Fruit fly (Drosophila melanogaster) Kc167 (cell line): ENCODE data around the gene CG5001.
A peak's percentile ranks its signal among the peaks of the same experiment; 100 is the strongest.

Source experiments
- Myc ChIP-seq: fragments of >200 bp; optimal IDR thresholded peaks from 2 replicates; lab custom pipeline; 2017; ENCODE audit warnings: missing external identifiers
- Sin3A ChIP-seq: fragments of >200 bp; optimal IDR thresholded peaks from 2 replicates; lab custom pipeline; 2018; ENCODE audit warnings: missing external identifiers
- h ChIP-seq: fragments of >200 bp; optimal IDR thresholded peaks from 3 replicates; lab custom pipeline; 2018; ENCODE audit warnings: missing external identifiers
- insv ChIP-seq: fragments of >200 bp; optimal IDR thresholded peaks from 3 replicates; lab custom pipeline; 2018; ENCODE audit warnings: missing external identifiers
- psq ChIP-seq: fragments of >200 bp; optimal IDR thresholded peaks from 2 replicates; lab custom pipeline; 2017; ENCODE audit warnings: missing external identifiers
- ttk ChIP-seq: sonication (Bioruptor generic); optimal IDR thresholded peaks from 2 replicates; lab custom pipeline; 2017; ENCODE audit warnings: missing external identifiers

CG5001 gene

dm6 chr2L:1185642-1186497 lies at the start of gene CG5001:
CG5001 (plus strand) TSS chr2L:1185757.
- TF ChIP-seq ttk (no peak), h (lab: Kevin White, UChicago) (no peak), Sin3A (lab: Kevin White, UChicago) (no peak), Myc (lab: Kevin White, UChicago) (no peak), psq (no peak), insv (no peak)

dm6 chr2L:1136993-1137392 lies 48.6 kb upstream of the CG5001 start:
- TF ChIP-seq psq (no peak), Myc (lab: Kevin White, UChicago) (no peak), insv (no peak), Sin3A (lab: Kevin White, UChicago) (no peak), h (lab: Kevin White, UChicago) (no peak), ttk (no peak)

DNA sequence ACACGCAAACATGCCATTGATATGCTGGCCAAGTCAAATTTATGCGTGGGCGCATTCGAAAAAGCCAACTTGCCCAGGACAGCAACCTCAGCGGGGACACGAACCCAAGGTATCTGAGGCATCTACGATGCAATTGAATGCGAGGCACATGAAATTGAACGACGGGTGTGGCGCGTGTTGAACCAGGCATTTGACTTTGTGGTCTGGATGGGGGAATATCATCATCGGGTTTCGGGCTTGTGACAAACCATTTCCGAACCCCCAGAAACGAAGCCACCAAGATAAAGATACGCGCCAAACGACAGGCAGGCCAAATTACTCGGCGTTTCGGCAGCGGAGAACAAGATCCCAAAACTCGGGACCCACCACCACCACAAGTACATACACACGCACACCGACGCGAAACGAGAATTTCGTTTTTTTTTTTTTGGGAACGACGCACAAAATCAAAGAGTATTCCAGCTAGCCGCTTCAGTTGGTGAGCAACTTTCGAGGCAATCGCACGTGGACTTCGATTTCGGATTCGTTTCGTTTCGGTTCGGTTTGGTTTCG lies 42.8 kb upstream of the CG5001 start, which contains the start of gene MFS3:
Gene MFS3, plus strand, starts transcription at position 472 of the 552 bp plus-strand sequence.
- TF ChIP-seq h (lab: Kevin White, UChicago) (no peak), insv (no peak), Myc (lab: Kevin White, UChicago) (no peak), psq (no peak)

DNA sequence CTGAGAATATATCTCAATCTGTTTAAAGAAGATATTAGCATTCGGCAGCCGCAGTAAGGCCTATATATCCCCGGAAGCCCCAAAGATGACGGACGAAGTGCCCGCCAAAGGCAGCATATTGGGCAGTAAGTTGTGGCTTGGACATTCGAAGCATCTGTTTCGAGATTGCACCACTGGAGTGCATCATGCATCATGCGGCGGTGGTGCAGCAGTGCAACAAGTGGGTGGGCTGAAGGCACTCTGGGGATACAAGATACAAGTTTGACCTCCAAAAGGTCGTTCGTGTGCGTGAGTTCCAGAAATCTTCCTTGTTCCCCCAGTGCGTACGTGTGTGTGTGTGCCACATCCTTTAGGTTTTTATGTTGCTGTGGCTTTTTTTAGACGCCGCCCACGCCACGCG lies 42.3 kb upstream of the CG5001 start:
- TF ChIP-seq insv (no peak), h (lab: Kevin White, UChicago) (no peak), Sin3A (lab: Kevin White, UChicago) (no peak), ttk (no peak), psq (no peak), Myc (lab: Kevin White, UChicago) (no peak)

- TF ChIP-seq h (lab: Kevin White, UChicago) (no peak), Myc (lab: Kevin White, UChicago) (no peak)
These were observed 40.9 kb upstream of the CG5001 start for dm6 chr2L:1144371-1145360.

dm6 chr2L:1147656-1148055 lies 37.9 kb upstream of the CG5001 start:
- TF ChIP-seq ttk (no peak), insv (no peak), Sin3A (lab: Kevin White, UChicago) (no peak), Myc (lab: Kevin White, UChicago) (no peak), psq (no peak), h (lab: Kevin White, UChicago) (no peak)

DNA sequence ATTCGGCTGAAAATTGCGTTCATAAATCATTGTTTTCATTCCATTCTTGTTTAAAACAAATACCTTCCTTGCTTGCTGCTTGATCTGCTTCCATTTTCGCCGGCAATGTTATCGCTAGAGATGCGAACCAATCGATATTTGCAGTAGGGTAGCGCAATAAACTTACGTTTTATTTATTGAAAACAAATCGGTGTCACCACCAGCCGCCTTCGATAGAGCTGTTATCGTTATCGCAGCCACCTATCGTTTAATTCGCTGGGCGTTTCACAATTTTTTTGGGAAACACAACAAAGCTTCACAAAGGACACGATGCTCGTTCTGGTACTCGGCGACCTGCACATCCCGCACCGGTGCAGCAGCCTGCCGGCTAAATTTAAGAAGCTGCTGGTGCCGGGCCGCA lies 35.0 kb upstream of the CG5001 start, which contains the start of the genes Tfb4 and Vps29:
Gene Tfb4, minus strand, starts transcription at position 124 of the 400 bp plus-strand sequence.
Gene Vps29, plus strand, starts transcription at position 213 of the 400 bp plus-strand sequence.
- no peak for TF ChIP-seq ttk
- no peak for TF ChIP-seq h (lab: Kevin White, UChicago)
- TF ChIP-seq Sin3A (lab: Kevin White, UChicago): no peak
- TF ChIP-seq psq: no peak
- TF ChIP-seq insv: no peak
- no peak for TF ChIP-seq Myc (lab: Kevin White, UChicago)

DNA sequence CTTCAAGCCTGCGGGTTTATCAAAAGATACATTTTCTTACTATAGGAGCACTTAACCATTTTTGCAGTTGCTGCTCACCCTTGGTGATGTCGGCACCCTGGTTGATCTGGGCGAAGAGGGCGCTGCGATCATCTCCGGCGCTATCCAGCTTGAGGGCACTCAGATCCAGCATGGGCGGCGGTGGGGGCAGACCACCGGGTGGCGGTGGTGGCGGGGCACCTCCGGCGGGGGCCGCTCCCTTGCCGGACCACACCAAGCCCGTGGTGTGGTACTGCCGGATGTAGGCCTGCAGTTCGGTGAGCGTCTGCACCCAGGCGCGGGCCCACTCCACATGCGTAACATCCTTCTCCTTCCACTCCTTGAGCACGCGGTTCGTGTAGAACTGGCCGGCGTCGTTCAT lies 32.9 kb upstream of the CG5001 start:
- TF ChIP-seq psq (no peak), Myc (lab: Kevin White, UChicago) (no peak), insv (no peak), ttk (no peak), Sin3A (lab: Kevin White, UChicago) (no peak), h (lab: Kevin White, UChicago) (no peak)

- no peak for TF ChIP-seq Myc (lab: Kevin White, UChicago)
- TF ChIP-seq Sin3A (lab: Kevin White, UChicago): no peak
- no peak for TF ChIP-seq h (lab: Kevin White, UChicago)
- TF ChIP-seq psq: no peak
- TF ChIP-seq insv: no peak
- TF ChIP-seq ttk: no peak
These were observed 28.8 kb upstream of the CG5001 start for dm6 chr2L:1156592-1157249.

DNA sequence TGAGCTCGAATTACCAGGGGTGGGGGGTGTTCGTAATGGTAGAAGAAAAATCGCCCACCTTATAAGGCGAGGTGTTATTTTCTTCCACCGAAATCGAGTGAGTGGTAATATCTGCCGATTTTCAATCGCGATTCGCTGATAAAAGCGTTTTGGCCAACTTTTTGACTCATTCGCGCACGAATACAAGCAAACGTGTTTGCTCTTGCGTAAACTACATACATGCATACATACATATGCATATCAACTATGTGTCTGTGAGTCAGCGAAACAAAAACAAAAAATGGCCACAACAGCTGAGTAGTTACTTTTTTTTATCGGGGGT lies 28.2 kb upstream of the CG5001 start:
- TF ChIP-seq h (lab: Kevin White, UChicago) (no peak), ttk (no peak), Sin3A (lab: Kevin White, UChicago) (no peak), Myc (lab: Kevin White, UChicago) (no peak), psq (no peak), insv (no peak)

- peak; percentile 89 for TF ChIP-seq Sin3A (lab: Kevin White, UChicago)
- TF ChIP-seq insv: no peak
- no peak for TF ChIP-seq psq
These were observed 27.7 kb upstream of the CG5001 start, which contains the start of gene capt for dm6 chr2L:1157679-1158518. capt (minus strand) TSS chr2L:1158262.
